Worm (Caenorhabditis elegans): Measurements from ENCODE around the gene C49F5.7.
A peak's percentile ranks its signal among the peaks of the same experiment; 100 is the strongest.
"Not testable (repeated sequence)": the region's sequence is repeated elsewhere in the genome, so short reads cannot be mapped to it uniquely, and the experiment has no call there.

Gene C49F5.7

ce11 chrX:11994484-11994883 is at the start of gene C49F5.7:
Gene C49F5.7 (plus strand): TSS chrX:11994784.
- TF ChIP-seq klf-2 (GFP tag; conservative IDR thresholded peaks at IDR 0.05) (no peak), med-1 (GFP tag; optimal IDR thresholded peaks at IDR 0.05; ENCODE audit: insufficient read depth) (no peak), ref-1 (GFP tag; conservative IDR thresholded peaks at IDR 0.05) (no peak), ztf-23 (GFP tag; IDR thresholded peaks at IDR 0.05) (no peak), T22C8.4 (GFP tag; IDR thresholded peaks at IDR 0.05) (no peak)

- TF ChIP-seq med-1 (GFP tag; optimal IDR thresholded peaks at IDR 0.05; ENCODE audit: insufficient read depth), result no peak
- peak; percentile 78 for TF ChIP-seq T22C8.4 (GFP tag; IDR thresholded peaks at IDR 0.05)
- TF ChIP-seq cog-1 (tag; optimal IDR thresholded peaks at IDR 0.05), result peak; percentile 32
These were observed 47.7 kb upstream of the C49F5.7 start, which contains the start of gene nfya-1 for ce11 chrX:11946788-11947463. Gene nfya-1 (minus strand): TSS chrX:11946838.

- TF ChIP-seq ztf-23 (GFP tag; IDR thresholded peaks at IDR 0.05) (no peak), T22C8.4 (GFP tag; IDR thresholded peaks at IDR 0.05) (no peak), tab-1 (GFP tag; IDR thresholded peaks at IDR 0.05) (no peak), klf-2 (GFP tag; conservative IDR thresholded peaks at IDR 0.05) (no peak), cog-1 (tag; optimal IDR thresholded peaks at IDR 0.05) (no peak), flt-1 (GFP tag; IDR thresholded peaks at IDR 0.05) (no peak), ref-1 (GFP tag; conservative IDR thresholded peaks at IDR 0.05) (no peak), ztf-29 (GFP tag; IDR thresholded peaks at IDR 0.05) (no peak), med-1 (GFP tag; optimal IDR thresholded peaks at IDR 0.05; ENCODE audit: insufficient read depth) (no peak)
These were observed 46.2 kb upstream of the C49F5.7 start, which contains the start of gene lsd-1 for ce11 chrX:11948184-11948894. Gene lsd-1 (plus strand): TSS chrX:11948844.

ce11 chrX:11952129-11952528 is 42.5 kb upstream of the C49F5.7 start:
- TF ChIP-seq klf-2 (GFP tag; conservative IDR thresholded peaks at IDR 0.05), result no peak
- TF ChIP-seq ztf-23 (GFP tag; IDR thresholded peaks at IDR 0.05), result no peak
- no peak for TF ChIP-seq ref-1 (GFP tag; conservative IDR thresholded peaks at IDR 0.05)
- TF ChIP-seq med-1 (GFP tag; optimal IDR thresholded peaks at IDR 0.05; ENCODE audit: insufficient read depth), result no peak
- no peak for TF ChIP-seq T22C8.4 (GFP tag; IDR thresholded peaks at IDR 0.05)
- TF ChIP-seq cog-1 (tag; optimal IDR thresholded peaks at IDR 0.05), result no peak
- TF ChIP-seq tab-1 (GFP tag; IDR thresholded peaks at IDR 0.05), result no peak
- no peak for TF ChIP-seq flt-1 (GFP tag; IDR thresholded peaks at IDR 0.05)
- TF ChIP-seq ztf-29 (GFP tag; IDR thresholded peaks at IDR 0.05), result no peak

ce11 chrX:11953229-11953628 is 41.4 kb upstream of the C49F5.7 start, which contains the start of gene T08D10.4:
Gene T08D10.4 (minus strand): TSS chrX:11953329.
- no peak for TF ChIP-seq flt-1 (GFP tag; IDR thresholded peaks at IDR 0.05)
- TF ChIP-seq klf-2 (GFP tag; conservative IDR thresholded peaks at IDR 0.05), result no peak
- TF ChIP-seq T22C8.4 (GFP tag; IDR thresholded peaks at IDR 0.05), result no peak
- TF ChIP-seq ref-1 (GFP tag; conservative IDR thresholded peaks at IDR 0.05), result no peak

ce11 chrX:11955125-11955524 is 39.5 kb upstream of the C49F5.7 start, which contains the start of gene T08D10.3:
Gene T08D10.3 (plus strand): TSS chrX:11955425.
- TF ChIP-seq klf-2 (GFP tag; conservative IDR thresholded peaks at IDR 0.05), result no peak
- TF ChIP-seq ztf-29 (GFP tag; IDR thresholded peaks at IDR 0.05), result no peak

ce11 chrX:11957246-11957645 is 37.3 kb upstream of the C49F5.7 start, which contains the start of gene T08D10.5:
Gene T08D10.5 (plus strand): TSS chrX:11957546.
- TF ChIP-seq T22C8.4 (GFP tag; IDR thresholded peaks at IDR 0.05) (no peak), tab-1 (GFP tag; IDR thresholded peaks at IDR 0.05) (no peak), med-1 (GFP tag; optimal IDR thresholded peaks at IDR 0.05; ENCODE audit: insufficient read depth) (no peak), ref-1 (GFP tag; conservative IDR thresholded peaks at IDR 0.05) (no peak)

- TF ChIP-seq cog-1 (tag; optimal IDR thresholded peaks at IDR 0.05), result no peak
- no peak for TF ChIP-seq flt-1 (GFP tag; IDR thresholded peaks at IDR 0.05)
- TF ChIP-seq klf-2 (GFP tag; conservative IDR thresholded peaks at IDR 0.05), result no peak
- no peak for TF ChIP-seq ztf-29 (GFP tag; IDR thresholded peaks at IDR 0.05)
- no peak for TF ChIP-seq ztf-23 (GFP tag; IDR thresholded peaks at IDR 0.05)
- TF ChIP-seq med-1 (GFP tag; optimal IDR thresholded peaks at IDR 0.05; ENCODE audit: insufficient read depth), result no peak
- no peak for TF ChIP-seq T22C8.4 (GFP tag; IDR thresholded peaks at IDR 0.05)
- no peak for TF ChIP-seq tab-1 (GFP tag; IDR thresholded peaks at IDR 0.05)
- no peak for TF ChIP-seq ref-1 (GFP tag; conservative IDR thresholded peaks at IDR 0.05)
These were observed 34.7 kb upstream of the C49F5.7 start, which contains the start of gene C49F5.8 for ce11 chrX:11959838-11960237. Gene C49F5.8 (plus strand): TSS chrX:11960138.

ce11 chrX:11961103-11961502 is 33.5 kb upstream of the C49F5.7 start, which contains the start of gene C49F5.13:
Gene C49F5.13 (plus strand): TSS chrX:11961403.
- TF ChIP-seq ztf-23 (GFP tag; IDR thresholded peaks at IDR 0.05); T22C8.4 (GFP tag; IDR thresholded peaks at IDR 0.05); ref-1 (GFP tag; conservative IDR thresholded peaks at IDR 0.05): not testable (repeated sequence)

ce11 chrX:11962050-11962788 is 32.4 kb upstream of the C49F5.7 start:
- no peak for TF ChIP-seq ztf-23 (GFP tag; IDR thresholded peaks at IDR 0.05)
- TF ChIP-seq ztf-29 (GFP tag; IDR thresholded peaks at IDR 0.05), result no peak
- TF ChIP-seq cog-1 (tag; optimal IDR thresholded peaks at IDR 0.05), result no peak
